Worm (Caenorhabditis elegans) whole organism, young adult: ENCODE results near the gene kxd-1.

Experiments
- B0019.2 ChIP-seq: fragments of 200-800 bp; sonication (Bioruptor generic); conservative IDR thresholded peaks from 2 replicates; pipeline ENCODE4 v1.3.6; 2022; ENCODE audit warnings: missing genetic modification reagents, missing genetic modification characterization, missing compliant biosample characterization
- B0035.1 ChIP-seq: sonication (generic microtip); optimal IDR thresholded peaks from 2 replicates; lab custom pipeline; 2016; ENCODE audit warnings: missing genetic modification characterization, mild to moderate bottlenecking, missing compliant biosample characterization, missing genotype, missing genetic modification reagents
- B0336.3 ChIP-seq: fragments of 200-800 bp; sonication (Bioruptor generic); IDR thresholded peaks from 2 replicates; pipeline ENCODE4 v1.3.6; 2022; ENCODE audit warnings: missing genetic modification characterization, missing compliant biosample characterization
- C06A6.2 ChIP-seq: fragments of 200-800 bp; sonication (Bioruptor generic); conservative IDR thresholded peaks from 2 replicates; pipeline ENCODE4 v1.3.6; 2022; ENCODE audit warnings: missing genetic modification characterization, missing compliant biosample characterization
- F55B11.4 ChIP-seq: sonication (generic microtip); optimal IDR thresholded peaks from 2 replicates; lab custom pipeline; 2016; ENCODE audit warnings: missing compliant biosample characterization, missing genetic modification characterization, borderline replicate concordance; ENCODE audit not compliant: insufficient read depth
- F57A8.1 ChIP-seq: fragments of 200-800 bp; sonication (Bioruptor generic); optimal IDR thresholded peaks from 2 replicates; lab custom pipeline; 2018; ENCODE audit warnings: mild to moderate bottlenecking, missing genetic modification characterization, moderate library complexity, missing compliant biosample characterization
- T07F8.4 ChIP-seq: sonication (generic microtip); optimal IDR thresholded peaks from 2 replicates; lab custom pipeline; 2016; ENCODE audit warnings: mild to moderate bottlenecking, missing genetic modification characterization, moderate library complexity, missing compliant biosample characterization
- akir-1 ChIP-seq: fragments of 200-800 bp; sonication (Bioruptor generic); optimal IDR thresholded peaks from 2 replicates; lab custom pipeline; 2018; ENCODE audit warnings: mild to moderate bottlenecking, missing genetic modification characterization, moderate library complexity, missing compliant biosample characterization
- attf-5 ChIP-seq: fragments of 200-800 bp; sonication (Bioruptor generic); optimal IDR thresholded peaks from 2 replicates; lab custom pipeline; 2018; ENCODE audit warnings: mild to moderate bottlenecking, missing genetic modification characterization, missing compliant biosample characterization
- attf-6 ChIP-seq: fragments of 200-800 bp; sonication (Bioruptor generic); IDR thresholded peaks from 2 replicates; pipeline ENCODE4 v1.3.6; 2022; ENCODE audit warnings: missing genetic modification reagents, missing genetic modification characterization, missing compliant biosample characterization
- bed-1 ChIP-seq: fragments of 200-800 bp; sonication (Bioruptor generic); IDR thresholded peaks from 2 replicates; pipeline ENCODE4 v1.3.6; 2022; ENCODE audit warnings: missing genetic modification reagents, missing genetic modification characterization, missing compliant biosample characterization
- cebp-1 ChIP-seq, 2 experiments: fragments of 200-800 bp in 1 of 2; sonication (Bioruptor generic) in 1 of 2; sonication (generic microtip) in 1 of 2; IDR thresholded peaks in 1 of 2; optimal IDR thresholded peaks in 1 of 2; 2 replicates each; pipeline versions ENCODE4 v1.3.6 to Lab custom; 2017 to 2022; ENCODE audit warnings: missing compliant biosample characterization in 2 of 2, missing genetic modification characterization in 2 of 2, mild to moderate bottlenecking in 1 of 2, missing genetic modification reagents in 1 of 2, moderate library complexity in 1 of 2
- ceh-40 ChIP-seq: fragments of 200-800 bp; sonication (Bioruptor generic); IDR thresholded peaks from 2 replicates; pipeline ENCODE4 v1.3.6; 2022; ENCODE audit warnings: missing genetic modification characterization, missing compliant biosample characterization
- ceh-91 ChIP-seq: fragments of 200-800 bp; sonication (Bioruptor generic); IDR thresholded peaks from 2 replicates; pipeline ENCODE4 v1.3.6; 2022; ENCODE audit warnings: missing genetic modification reagents, missing genetic modification characterization, missing compliant biosample characterization
- die-1 ChIP-seq: sonication (generic microtip); optimal IDR thresholded peaks from 2 replicates; lab custom pipeline; 2016; ENCODE audit warnings: missing genotype, mild to moderate bottlenecking, missing genetic modification characterization, missing compliant biosample characterization
- dox-1 ChIP-seq: fragments of 200-800 bp; sonication (Bioruptor generic); IDR thresholded peaks from 2 replicates; pipeline ENCODE4 v1.3.6; 2022; ENCODE audit warnings: missing genetic modification reagents, missing genetic modification characterization, missing compliant biosample characterization
- egl-44 ChIP-seq: fragments of 200-800 bp; sonication (Bioruptor generic); IDR thresholded peaks from 2 replicates; pipeline ENCODE4 v1.3.6; 2022; ENCODE audit warnings: missing genetic modification reagents, missing genetic modification characterization, missing compliant biosample characterization
- egrh-3 ChIP-seq: fragments of 200-800 bp; sonication (Bioruptor generic); IDR thresholded peaks from 2 replicates; pipeline ENCODE4 v1.3.6; 2022; ENCODE audit warnings: missing genetic modification reagents, missing genetic modification characterization, missing compliant biosample characterization
- lin-26 ChIP-seq: fragments of 200-800 bp; sonication (Bioruptor generic); IDR thresholded peaks from 2 replicates; pipeline ENCODE4 v1.3.6; 2022; ENCODE audit warnings: missing genetic modification reagents, missing genetic modification characterization, missing compliant biosample characterization
- lin-35 ChIP-seq, 3 experiments: fragments of 150-350 bp in 2 of 3; sonication (generic microtip) in 1 of 3; optimal IDR thresholded peaks; 2 replicates each; lab custom pipeline; 2014 to 2018; ENCODE audit warnings: missing biosample characterization in 3 of 3, missing genetic modification characterization in 3 of 3, missing genetic modification reagents in 3 of 3
- lin-40 ChIP-seq: sonication (generic microtip); optimal IDR thresholded peaks from 2 replicates; lab custom pipeline; 2016; ENCODE audit warnings: missing genetic modification characterization, mild to moderate bottlenecking, missing compliant biosample characterization, missing genotype, missing genetic modification reagents
- lir-1 ChIP-seq: fragments of 200-800 bp; sonication (Bioruptor generic); conservative IDR thresholded peaks from 2 replicates; pipeline ENCODE4 v1.3.6; 2022; ENCODE audit warnings: missing genetic modification reagents, missing genetic modification characterization, missing compliant biosample characterization
- madf-10 ChIP-seq: sonication (generic microtip); optimal IDR thresholded peaks from 2 replicates; lab custom pipeline; 2016; ENCODE audit warnings: mild to moderate bottlenecking, missing genetic modification characterization, missing compliant biosample characterization
- mcd-1 ChIP-seq: fragments of 200-800 bp; sonication (Bioruptor generic); IDR thresholded peaks from 2 replicates; pipeline ENCODE4 v1.3.6; 2022; ENCODE audit warnings: missing genetic modification reagents, missing genetic modification characterization, missing compliant biosample characterization
- mes-4 ChIP-seq: sonication (generic microtip); optimal IDR thresholded peaks from 2 replicates; lab custom pipeline; 2016; ENCODE audit warnings: missing genotype, missing genetic modification characterization, missing compliant biosample characterization
- mxl-1 ChIP-seq: sonication (generic microtip); optimal IDR thresholded peaks from 2 replicates; lab custom pipeline; 2016; ENCODE audit warnings: missing genetic modification characterization, missing compliant biosample characterization
- nfya-1 ChIP-seq: sonication (generic microtip); optimal IDR thresholded peaks from 2 replicates; lab custom pipeline; 2017; ENCODE audit warnings: antibody characterized with exemption, missing compliant biosample characterization, missing genetic modification characterization, borderline replicate concordance; ENCODE audit not compliant: insufficient read depth
- nhr-90 ChIP-seq: sonication (generic microtip); optimal IDR thresholded peaks from 2 replicates; lab custom pipeline; 2016; ENCODE audit warnings: missing genotype, mild to moderate bottlenecking, missing genetic modification characterization, missing compliant biosample characterization
- snpc-1.3 ChIP-seq: sonication (generic microtip); optimal IDR thresholded peaks from 2 replicates; lab custom pipeline; 2017; ENCODE audit warnings: missing genetic modification characterization, mild to moderate bottlenecking, missing compliant biosample characterization, antibody characterized with exemption, moderate library complexity, missing genotype, missing genetic modification reagents; ENCODE audit not compliant: insufficient read depth
- snpc-3.4 ChIP-seq: sonication (generic microtip); optimal IDR thresholded peaks from 2 replicates; lab custom pipeline; 2017; ENCODE audit warnings: missing genetic modification characterization, mild to moderate bottlenecking, missing compliant biosample characterization, antibody characterized with exemption, moderate library complexity, missing genotype, missing genetic modification reagents
- sptf-2 ChIP-seq: fragments of 200-800 bp; sonication (Bioruptor generic); optimal IDR thresholded peaks from 2 replicates; lab custom pipeline; 2018; ENCODE audit warnings: mild to moderate bottlenecking, missing genetic modification characterization, missing compliant biosample characterization
- xnd-1 ChIP-seq: sonication (generic microtip); optimal IDR thresholded peaks from 2 replicates; lab custom pipeline; 2016; ENCODE audit warnings: missing genotype, missing genetic modification reagents, missing genetic modification characterization, missing compliant biosample characterization
- ztf-18 ChIP-seq: sonication (generic microtip); optimal IDR thresholded peaks from 2 replicates; lab custom pipeline; 2016; ENCODE audit warnings: missing genotype, mild to moderate bottlenecking, missing genetic modification characterization, missing compliant biosample characterization
- ztf-22 ChIP-seq: fragments of 200-800 bp; sonication (Bioruptor generic); optimal IDR thresholded peaks from 2 replicates; lab custom pipeline; 2018; ENCODE audit warnings: mild to moderate bottlenecking, missing genetic modification characterization, moderate library complexity, missing compliant biosample characterization
- ztf-26 ChIP-seq: sonication (generic microtip); optimal IDR thresholded peaks from 2 replicates; lab custom pipeline; 2017; ENCODE audit warnings: missing genetic modification characterization, missing compliant biosample characterization
- ztf-28 ChIP-seq: fragments of 200-800 bp; sonication (Bioruptor generic); IDR thresholded peaks from 2 replicates; pipeline ENCODE4 v1.3.6; 2022; ENCODE audit warnings: missing genetic modification reagents, missing genetic modification characterization, missing compliant biosample characterization

Gene kxd-1

ce11 chrV:7237133-7237532 lies 15.9 kb downstream of the kxd-1 start, which contains the start of gene hyls-1 (continued):
- no peak for TF ChIP-seq ztf-28 (GFP tag; lab: Robert Waterston, UW)
- TF ChIP-seq ztf-18 (tag; lab: Kevin White, UChicago), result peak; percentile 53
- no peak for TF ChIP-seq cebp-1 (GFP tag; IDR thresholded peaks at IDR 0.05; lab: Robert Waterston, UW)
- TF ChIP-seq cebp-1 (tag; optimal IDR thresholded peaks at IDR 0.05; lab: Kevin White, UChicago), result peak; percentile 71
- TF ChIP-seq die-1 (tag; lab: Kevin White, UChicago), result no peak
- TF ChIP-seq dox-1 (GFP tag; lab: Robert Waterston, UW), result peak; percentile 76
- TF ChIP-seq lin-40, result peak; percentile 72
- peak; percentile 56 for TF ChIP-seq xnd-1 (tag; lab: Kevin White, UChicago)
- TF ChIP-seq lir-1 (GFP tag; lab: Robert Waterston, UW), result no peak; the same call in 1 of the 2 replicates
- TF ChIP-seq snpc-3.4, result peak; percentile 34
- no peak for TF ChIP-seq mxl-1 (tag; lab: Kevin White, UChicago)
- no peak for TF ChIP-seq egrh-3 (GFP tag; lab: Robert Waterston, UW)
- TF ChIP-seq ceh-40 (GFP tag; lab: Robert Waterston, UW), result no peak
- no peak for TF ChIP-seq sptf-2 (GFP tag; lab: Kevin White, UChicago)
- TF ChIP-seq lin-35 (GFP tag; optimal IDR thresholded peaks at IDR 0.05; lab: Kevin White, UChicago), result peak in 1 of 3 experiments; percentile 91
- TF ChIP-seq mes-4 (tag; lab: Kevin White, UChicago), result no peak
- no peak for TF ChIP-seq ztf-26 (tag; lab: Kevin White, UChicago)
- TF ChIP-seq nfya-1 (tag; lab: Kevin White, UChicago), result no peak
- no peak for TF ChIP-seq akir-1 (GFP tag; lab: Kevin White, UChicago)
- no peak for TF ChIP-seq lin-26
- 0 out of 2 replicates have a peak, but pooled peaks have one; percentile 12 for TF ChIP-seq B0019.2 (GFP tag; lab: Robert Waterston, UW)
- TF ChIP-seq F55B11.4 (tag; lab: Kevin White, UChicago), result no peak
- no peak for TF ChIP-seq F57A8.1
- no peak for TF ChIP-seq B0035.1 (tag; lab: Kevin White, UChicago)
- TF ChIP-seq C06A6.2 (GFP tag; lab: Robert Waterston, UW), result peak; percentile 81
- TF ChIP-seq B0336.3 (GFP tag; lab: Robert Waterston, UW), result 0 out of 2 replicates have a peak, but pooled peaks have one; percentile 40
- 0 out of 2 replicates have a peak, but pooled peaks have one; percentile 20 for TF ChIP-seq attf-6 (GFP tag; lab: Robert Waterston, UW)
- TF ChIP-seq bed-1 (GFP tag; lab: Robert Waterston, UW), result no peak
- no peak for TF ChIP-seq egl-44 (GFP tag; lab: Robert Waterston, UW)
- TF ChIP-seq, all 124 proteins: peak for 50

DNA sequence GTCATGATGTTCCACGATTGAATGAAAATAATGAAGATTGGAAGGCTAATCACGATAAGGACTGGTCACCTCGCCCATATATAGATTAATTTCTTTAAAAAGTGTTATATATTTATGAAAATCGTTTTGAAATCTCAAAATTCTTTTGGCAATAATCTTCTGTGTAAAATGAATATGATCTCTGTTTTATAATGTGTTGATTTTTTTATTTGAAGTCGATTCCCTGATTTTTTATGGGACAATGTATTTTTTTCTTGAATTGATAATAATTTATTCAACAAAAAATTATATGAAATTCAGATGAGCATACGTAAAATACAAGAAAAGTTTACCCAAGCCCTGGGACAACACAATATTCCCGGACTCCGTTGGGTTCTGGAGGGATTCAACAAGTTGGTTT lies 18.2 kb downstream of the kxd-1 start, which contains the start of gene C05C8.1:
C05C8.1 (plus strand) TSS at position 301 of the 400 bp plus-strand sequence.
- TF ChIP-seq T07F8.4 (no peak), ztf-22 (GFP tag; lab: Kevin White, UChicago) (no peak), ceh-91 (GFP tag; lab: Robert Waterston, UW) (no peak), F55B11.4 (tag; lab: Kevin White, UChicago) (no peak), B0336.3 (GFP tag; lab: Robert Waterston, UW) (no peak), snpc-1.3 (tag; lab: Kevin White, UChicago) (no peak), nhr-90 (tag; lab: Kevin White, UChicago) (no peak), attf-5 (GFP tag; lab: Kevin White, UChicago) (no peak), madf-10 (tag; lab: Kevin White, UChicago) (no peak), B0019.2 (GFP tag; lab: Robert Waterston, UW) (no peak), egl-44 (GFP tag; lab: Robert Waterston, UW) (no peak), mcd-1 (GFP tag; lab: Robert Waterston, UW) (no peak)
